Fruit fly (Drosophila melanogaster): ENCODE data around the gene CG10979.
A peak's percentile ranks its signal among the peaks of the same experiment; 100 is the strongest.

The CG10979 gene

DNA sequence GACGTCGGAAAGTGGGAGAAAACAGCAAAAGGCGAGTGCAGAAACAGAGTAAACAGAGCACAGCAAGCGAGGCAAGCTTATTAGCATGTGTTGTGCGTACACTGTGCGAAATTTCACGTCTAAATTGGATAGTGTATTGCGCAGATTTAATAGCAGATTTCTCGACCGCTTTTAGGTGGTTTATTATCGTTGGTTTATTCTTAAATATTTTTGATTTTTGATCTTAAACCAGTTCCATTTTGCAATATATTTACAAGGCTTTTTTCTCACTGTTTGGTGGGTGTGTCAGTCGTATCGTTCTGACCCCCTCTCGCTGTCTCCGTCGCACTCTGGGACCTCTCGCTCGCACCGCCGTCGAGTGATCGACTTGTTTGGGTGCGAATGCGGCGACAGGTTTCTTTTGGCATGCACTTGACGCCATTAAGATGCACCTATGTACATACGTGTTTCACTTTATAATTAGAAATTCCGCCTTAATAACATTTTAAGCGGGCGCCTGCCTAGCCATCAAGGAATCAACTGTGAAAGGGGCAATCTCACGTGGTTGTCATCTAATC lies 39.5 kb downstream of the CG10979 start (continued):
- TF ChIP-seq CG8924 (tag; optimal IDR thresholded peaks at IDR 0.05) (no peak), bbx (GFP tag; IDR thresholded peaks at IDR 0.05; ENCODE audit: partially characterized antibody) (no peak), unpg (GFP tag; optimal IDR thresholded peaks at IDR 0.05) (peak; percentile 24), CG3163 (GFP tag; optimal IDR thresholded peaks at IDR 0.05) (no peak), HLH4C (GFP tag; IDR thresholded peaks at IDR 0.05; ENCODE audit: partially characterized antibody) (no peak), dysf (GFP tag; IDR thresholded peaks at IDR 0.05) (peak; percentile 31; the same call in 1 of the 3 replicates), CG8290 (GFP tag; optimal IDR thresholded peaks at IDR 0.05) (no peak), CG8290 (tag; optimal IDR thresholded peaks at IDR 0.05) (no peak), sc (optimal IDR thresholded peaks at IDR 0.05) (no peak), sc (GFP tag; optimal IDR thresholded peaks at IDR 0.05) (no peak), rib (GFP tag; IDR thresholded peaks at IDR 0.05) (no peak), CG18011 (GFP tag; optimal IDR thresholded peaks at IDR 0.05) (no peak), Atf6 (GFP tag; IDR thresholded peaks at IDR 0.05) (no peak), otp (GFP tag; IDR thresholded peaks at IDR 0.05) (no peak), ash1 (GFP tag; optimal IDR thresholded peaks at IDR 0.05) (no peak), Hey (tag; optimal IDR thresholded peaks at IDR 0.05) (no peak), pita (GFP tag; optimal IDR thresholded peaks at IDR 0.05) (no peak), Antp (GFP tag; optimal IDR thresholded peaks at IDR 0.05) (peak; percentile 11), Xrp1 (GFP tag; IDR thresholded peaks at IDR 0.05) (peak; percentile 30; the same call in 1 of the 2 replicates), CG8359 (GFP tag; optimal IDR thresholded peaks at IDR 0.05; ENCODE audit: borderline replicate concordance) (no peak), CG2116 (GFP tag; optimal IDR thresholded peaks at IDR 0.05) (no peak), CG13123 (GFP tag; optimal IDR thresholded peaks at IDR 0.05) (no peak), CG12659 (GFP tag; optimal IDR thresholded peaks at IDR 0.05) (no peak), grau (tag; optimal IDR thresholded peaks at IDR 0.05) (peak; percentile 3), B-H1 (GFP tag; IDR thresholded peaks at IDR 0.05) (no peak), CG12104 (GFP tag; optimal IDR thresholded peaks at IDR 0.05) (no peak), dimm (GFP tag; IDR thresholded peaks at IDR 0.05) (no peak), trem (tag; optimal IDR thresholded peaks at IDR 0.05) (no peak), scrt (GFP tag; optimal IDR thresholded peaks at IDR 0.05) (no peak), CG2889 (GFP tag; IDR thresholded peaks at IDR 0.05) (no peak), Dip2 (GFP tag; IDR thresholded peaks at IDR 0.05) (no peak), pnt (GFP tag; optimal IDR thresholded peaks at IDR 0.05) (no peak), CG14014 (GFP tag; IDR thresholded peaks at IDR 0.05) (no peak), lmd (GFP tag; IDR thresholded peaks at IDR 0.05) (0 out of 2 replicates have a peak, but pooled peaks have one; percentile 14), HHEX (GFP tag; optimal IDR thresholded peaks at IDR 0.05) (no peak), CG11723 (GFP tag; optimal IDR thresholded peaks at IDR 0.05) (no peak), Hr3 (GFP tag; optimal IDR thresholded peaks at IDR 0.05) (no peak), grn (GFP tag; optimal IDR thresholded peaks at IDR 0.05) (no peak), Pdp1 (GFP tag; optimal IDR thresholded peaks at IDR 0.05) (peak in 1 of 2 experiments; percentile 24), Ets65A (GFP tag) (peak; percentile 85), psq (GFP tag; optimal IDR thresholded peaks at IDR 0.05) (no peak), Aef1 (GFP tag; IDR thresholded peaks at IDR 0.05) (0 out of 3 replicates have a peak, but pooled peaks have one; percentile 37), nmo (GFP tag; optimal IDR thresholded peaks at IDR 0.05) (peak; percentile 25), CTCF (GFP tag; optimal IDR thresholded peaks at IDR 0.05) (no peak), cg (GFP tag; optimal IDR thresholded peaks at IDR 0.05) (no peak), ci (GFP tag; IDR thresholded peaks at IDR 0.05) (no peak), B-H2 (GFP tag; optimal IDR thresholded peaks at IDR 0.05) (no peak), CG31365 (tag; optimal IDR thresholded peaks at IDR 0.05) (no peak), ap (GFP tag; IDR thresholded peaks at IDR 0.05) (peak; percentile 16; the same call in 1 of the 2 replicates), bowl (GFP tag; IDR thresholded peaks at IDR 0.05) (no peak), CG10366 (GFP tag; IDR thresholded peaks at IDR 0.05) (no peak), dpn (GFP tag; optimal IDR thresholded peaks at IDR 0.05) (peak in 1 of 2 experiments; percentile 11), CG17612 (GFP tag; IDR thresholded peaks at IDR 0.05) (no peak)
